Worm (Caenorhabditis elegans): ENCODE measurements around the gene sek-4.
A peak's percentile ranks its signal among the peaks of the same experiment; 100 is the strongest.

sek-4 gene

ce11 chrX:5407271-5407670 lies 32.4 kb downstream of the sek-4 start:
- TF ChIP-seq fkh-10 (GFP tag; optimal IDR thresholded peaks at IDR 0.05) (no peak), lin-35 (GFP tag; optimal IDR thresholded peaks at IDR 0.05) (peak in 1 of 2 experiments; percentile 45), ama-1 (optimal IDR thresholded peaks at IDR 0.05) (no peak), C34B4.2 (tag; optimal IDR thresholded peaks at IDR 0.05) (no peak), dsc-1 (tag; optimal IDR thresholded peaks at IDR 0.05) (peak; percentile 39), nhr-85 (tag) (peak; percentile 70), swsn-7 (tag; optimal IDR thresholded peaks at IDR 0.05) (peak; percentile 10), C16A3.4 (tag; optimal IDR thresholded peaks at IDR 0.05) (peak; percentile 13), unc-86 (tag; optimal IDR thresholded peaks at IDR 0.05) (no peak), Y116A8C.19 (tag; optimal IDR thresholded peaks at IDR 0.05; ENCODE audit: borderline replicate concordance) (no peak), F16B12.6 (tag; optimal IDR thresholded peaks at IDR 0.05) (no peak), nhr-11 (tag; optimal IDR thresholded peaks at IDR 0.05) (no peak), unc-130 (tag; optimal IDR thresholded peaks at IDR 0.05) (no peak), grh-1 (GFP tag; IDR thresholded peaks at IDR 0.05) (no peak), lin-14 (GFP tag; optimal IDR thresholded peaks at IDR 0.05) (no peak), blmp-1 (tag; optimal IDR thresholded peaks at IDR 0.05) (no peak), nhr-19 (GFP tag; conservative IDR thresholded peaks at IDR 0.05) (peak; percentile 25; the same call in 1 of the 2 replicates), vab-15 (tag; optimal IDR thresholded peaks at IDR 0.05) (no peak), efl-1 (optimal IDR thresholded peaks at IDR 0.05) (no peak), efl-1 (GFP tag; optimal IDR thresholded peaks at IDR 0.05 in 1 of 2) (peak in 1 of 2 experiments; percentile 24), sptf-1 (tag; optimal IDR thresholded peaks at IDR 0.05) (no peak), fkh-4 (tag; optimal IDR thresholded peaks at IDR 0.05; ENCODE audit: borderline replicate concordance) (no peak), mep-1 (tag; optimal IDR thresholded peaks at IDR 0.05) (no peak), nhr-20 (tag; optimal IDR thresholded peaks at IDR 0.05) (peak; percentile 16), elt-2 (tag; optimal IDR thresholded peaks at IDR 0.05) (no peak), ces-1 (GFP tag; optimal IDR thresholded peaks at IDR 0.05) (no peak), elt-3 (tag; optimal IDR thresholded peaks at IDR 0.05) (no peak), ets-5 (GFP tag; IDR thresholded peaks at IDR 0.05) (no peak), aha-1 (tag; optimal IDR thresholded peaks at IDR 0.05) (no peak), ceh-88 (GFP tag; IDR thresholded peaks at IDR 0.05) (0 out of 2 replicates have a peak, but pooled peaks have one; percentile 16), snu-23 (GFP tag; optimal IDR thresholded peaks at IDR 0.05) (peak; percentile 35), rnt-1 (tag; optimal IDR thresholded peaks at IDR 0.05) (peak; percentile 48), nhr-47 (tag; optimal IDR thresholded peaks at IDR 0.05) (no peak), jun-1 (tag; optimal IDR thresholded peaks at IDR 0.05) (no peak), lin-39 (tag; optimal IDR thresholded peaks at IDR 0.05) (no peak), nhr-77 (tag; optimal IDR thresholded peaks at IDR 0.05) (no peak), ztf-4 (tag; optimal IDR thresholded peaks at IDR 0.05) (no peak), pqm-1 (tag; optimal IDR thresholded peaks at IDR 0.05) (no peak)

ce11 chrX:5413510-5413909 lies 38.7 kb downstream of the sek-4 start, which contains the start of gene pks-1:
Gene pks-1, plus strand, starts transcription at chrX:5413810.
- TF ChIP-seq lin-14 (GFP tag; optimal IDR thresholded peaks at IDR 0.05) (no peak), fkh-10 (GFP tag; optimal IDR thresholded peaks at IDR 0.05) (no peak), unc-62 (GFP tag; optimal IDR thresholded peaks at IDR 0.05) (no peak), efl-1 (optimal IDR thresholded peaks at IDR 0.05) (no peak), efl-1 (GFP tag; optimal IDR thresholded peaks at IDR 0.05 in 1 of 2) (no peak), unc-98 (GFP tag; IDR thresholded peaks at IDR 0.05) (no peak), nhr-85 (tag) (no peak), unc-130 (tag; optimal IDR thresholded peaks at IDR 0.05) (no peak)

ce11 chrX:5414250-5414649 lies 39.4 kb downstream of the sek-4 start, which contains the start of gene C41A3.2:
Gene C41A3.2, minus strand, starts transcription at chrX:5414350.
- no peak for TF ChIP-seq nhr-85 (tag)
